Fruit fly (Drosophila melanogaster) whole organism, adult: ENCODE data around the gene Tom.

ENCODE experiments used
- CG11617 ChIP-seq: fragments of 200-800 bp; sonication (Bioruptor generic); optimal IDR thresholded peaks from 2 replicates; lab custom pipeline; 2017; ENCODE audit warnings: mild to moderate bottlenecking, missing biosample characterization, missing genetic modification reagents, missing genetic modification characterization
- CG12768 ChIP-seq: fragments of 200-800 bp; sonication (Bioruptor generic); optimal IDR thresholded peaks from 2 replicates; lab custom pipeline; 2017; ENCODE audit warnings: missing biosample characterization, missing genetic modification characterization, mild to moderate bottlenecking, moderate library complexity, missing genetic modification reagents
- CG14711 ChIP-seq: fragments of 200-800 bp; sonication (Bioruptor generic); optimal IDR thresholded peaks from 2 replicates; lab custom pipeline; 2018; ENCODE audit warnings: missing biosample characterization, mild to moderate bottlenecking, missing genetic modification characterization, moderate library complexity
- CG1620 ChIP-seq: fragments of 200-800 bp; sonication (Bioruptor generic); optimal IDR thresholded peaks from 2 replicates; lab custom pipeline; 2016; ENCODE audit warnings: missing biosample characterization, missing genetic modification characterization
- CG33017 ChIP-seq: fragments of 200-800 bp; sonication (Bioruptor generic); optimal IDR thresholded peaks from 2 replicates; lab custom pipeline; 2018; ENCODE audit warnings: missing biosample characterization, mild to moderate bottlenecking, missing genetic modification characterization, moderate library complexity
- CG5204 ChIP-seq: fragments of 200-800 bp; sonication (Bioruptor generic); optimal IDR thresholded peaks from 2 replicates; lab custom pipeline; 2016; ENCODE audit warnings: missing biosample characterization, missing genetic modification characterization
- CG7045 ChIP-seq: fragments of 200-800 bp; sonication (Bioruptor generic); optimal IDR thresholded peaks from 2 replicates; lab custom pipeline; 2017; ENCODE audit warnings: missing biosample characterization, mild to moderate bottlenecking, missing genetic modification characterization
- CG7101 ChIP-seq: fragments of 200-800 bp; sonication (Bioruptor generic); optimal IDR thresholded peaks from 2 replicates; lab custom pipeline; 2018; ENCODE audit warnings: missing biosample characterization, mild to moderate bottlenecking, missing genetic modification characterization, moderate library complexity
- Clk ChIP-seq: fragments of 200-800 bp; sonication (Bioruptor generic); optimal IDR thresholded peaks from 2 replicates; lab custom pipeline; 2017; ENCODE audit warnings: missing biosample characterization, missing genetic modification characterization
- Crg-1 ChIP-seq: fragments of 200-800 bp; sonication (Bioruptor generic); optimal IDR thresholded peaks from 2 replicates; lab custom pipeline; 2016; ENCODE audit warnings: missing biosample characterization, missing genetic modification characterization
- Hr96 ChIP-seq: fragments of 200-800 bp; sonication (Bioruptor generic); optimal IDR thresholded peaks from 2 replicates; lab custom pipeline; 2016; ENCODE audit warnings: missing biosample characterization, missing genetic modification characterization
- Mnt ChIP-seq: fragments of 200-800 bp; sonication (Bioruptor generic); optimal IDR thresholded peaks from 2 replicates; lab custom pipeline; 2016; ENCODE audit warnings: missing biosample characterization, mild to moderate bottlenecking, missing genetic modification characterization
- bab1 ChIP-seq: fragments of 200-800 bp; sonication (Bioruptor generic); optimal IDR thresholded peaks from 3 replicates; lab custom pipeline; 2019; ENCODE audit warnings: missing biosample characterization, mild to moderate bottlenecking, missing genetic modification characterization, moderate library complexity
- cic ChIP-seq: fragments of 200-800 bp; sonication (Bioruptor generic); optimal IDR thresholded peaks from 2 replicates; lab custom pipeline; 2017; ENCODE audit warnings: missing biosample characterization, mild to moderate bottlenecking, missing genetic modification characterization, moderate library complexity
- cnc ChIP-seq, 2 experiments: fragments of >200 bp; optimal IDR thresholded peaks; 2 replicates each; lab custom pipeline; 2017
- kay ChIP-seq: fragments of 200-800 bp; sonication (Bioruptor generic); peaks from one replicate; lab custom pipeline; 2016; ENCODE audit warnings: missing biosample characterization, missing genetic modification characterization, borderline replicate concordance
- ovo ChIP-seq: fragments of 200-800 bp; sonication (Bioruptor generic); optimal IDR thresholded peaks from 2 replicates; lab custom pipeline; 2016; ENCODE audit warnings: missing biosample characterization, missing genetic modification characterization
- pad ChIP-seq: fragments of 200-800 bp; sonication (Bioruptor generic); optimal IDR thresholded peaks from 3 replicates; lab custom pipeline; 2017; ENCODE audit warnings: missing biosample characterization, missing genetic modification characterization, mild to moderate bottlenecking, moderate library complexity, missing genetic modification reagents
- tj ChIP-seq: fragments of 200-800 bp; sonication (Bioruptor generic); optimal IDR thresholded peaks from 3 replicates; lab custom pipeline; 2017; ENCODE audit warnings: missing biosample characterization, mild to moderate bottlenecking, missing genetic modification characterization, moderate library complexity
- toe ChIP-seq: fragments of 200-800 bp; sonication (Bioruptor generic); optimal IDR thresholded peaks from 2 replicates; lab custom pipeline; 2016; ENCODE audit warnings: missing biosample characterization, missing genetic modification characterization

Tom gene

dm6 chr3L:14956288-14957032 is 12.7 kb upstream of the Tom start:
- TF ChIP-seq Crg-1 (GFP tag; lab: Kevin White, UChicago) (no peak), kay (GFP tag; lab: Kevin White, UChicago) (no peak), CG7101 (tag; lab: Kevin White, UChicago) (no peak), ovo (GFP tag; lab: Kevin White, UChicago) (no peak), CG11617 (GFP tag; lab: Kevin White, UChicago) (no peak), CG7045 (GFP tag; lab: Kevin White, UChicago) (no peak)

- TF ChIP-seq cic (GFP tag; lab: Kevin White, UChicago) (no peak), CG14711 (tag; lab: Kevin White, UChicago) (no peak), Crg-1 (GFP tag; lab: Kevin White, UChicago) (no peak), cnc (optimal IDR thresholded peaks at IDR 0.05; lab: Kevin White, UChicago) (no peak), CG33017 (no peak)
Measured at dm6 chr3L:14957033-14957328, 12.2 kb upstream of the Tom start.

- TF ChIP-seq bab1, result no peak
- TF ChIP-seq Mnt (GFP tag; lab: Kevin White, UChicago), result no peak
- no peak for TF ChIP-seq cnc (optimal IDR thresholded peaks at IDR 0.05; lab: Kevin White, UChicago)
- no peak for TF ChIP-seq CG1620 (GFP tag; lab: Kevin White, UChicago)
- no peak for TF ChIP-seq CG12768 (GFP tag; lab: Kevin White, UChicago)
- no peak for TF ChIP-seq kay (GFP tag; lab: Kevin White, UChicago)
- no peak for TF ChIP-seq Hr96 (GFP tag; lab: Kevin White, UChicago)
- TF ChIP-seq CG11617 (GFP tag; lab: Kevin White, UChicago), result no peak
- no peak for TF ChIP-seq CG7045 (GFP tag; lab: Kevin White, UChicago)
- no peak for TF ChIP-seq CG7101 (tag; lab: Kevin White, UChicago)
- TF ChIP-seq CG33017, result no peak
- no peak for TF ChIP-seq CG5204
- no peak for TF ChIP-seq CG14711 (tag; lab: Kevin White, UChicago)
- no peak for TF ChIP-seq toe (GFP tag; lab: Kevin White, UChicago)
- no peak for TF ChIP-seq ovo (GFP tag; lab: Kevin White, UChicago)
- TF ChIP-seq pad (GFP tag; lab: Kevin White, UChicago), result no peak
- TF ChIP-seq tj (GFP tag; lab: Kevin White, UChicago), result no peak
- TF ChIP-seq Crg-1 (GFP tag; lab: Kevin White, UChicago), result no peak
- TF ChIP-seq cic (GFP tag; lab: Kevin White, UChicago), result no peak
Measured at dm6 chr3L:14958613-14959327, 10.4 kb upstream of the Tom start.

dm6 chr3L:14960549-14960948 is 8.6 kb upstream of the Tom start:
- no peak for TF ChIP-seq toe (GFP tag; lab: Kevin White, UChicago)
- TF ChIP-seq Crg-1 (GFP tag; lab: Kevin White, UChicago), result no peak

dm6 chr3L:14961027-14961426 is 8.1 kb upstream of the Tom start:
- TF ChIP-seq pad (GFP tag; lab: Kevin White, UChicago), result no peak

dm6 chr3L:14962729-14963128 is 6.4 kb upstream of the Tom start:
- no peak for TF ChIP-seq bab1
- no peak for TF ChIP-seq CG33017
- no peak for TF ChIP-seq CG1620 (GFP tag; lab: Kevin White, UChicago)
- no peak for TF ChIP-seq CG14711 (tag; lab: Kevin White, UChicago)
- no peak for TF ChIP-seq pad (GFP tag; lab: Kevin White, UChicago)
- no peak for TF ChIP-seq Hr96 (GFP tag; lab: Kevin White, UChicago)
- no peak for TF ChIP-seq CG5204
- TF ChIP-seq CG12768 (GFP tag; lab: Kevin White, UChicago), result no peak
- no peak for TF ChIP-seq CG7101 (tag; lab: Kevin White, UChicago)
- no peak for TF ChIP-seq CG11617 (GFP tag; lab: Kevin White, UChicago)
- no peak for TF ChIP-seq tj (GFP tag; lab: Kevin White, UChicago)
- no peak for TF ChIP-seq cic (GFP tag; lab: Kevin White, UChicago)
- TF ChIP-seq Clk, result no peak
- no peak for TF ChIP-seq Mnt (GFP tag; lab: Kevin White, UChicago)

dm6 chr3L:14964862-14965261 is 4.3 kb upstream of the Tom start:
- no peak for TF ChIP-seq CG11617 (GFP tag; lab: Kevin White, UChicago)
- no peak for TF ChIP-seq tj (GFP tag; lab: Kevin White, UChicago)
- no peak for TF ChIP-seq Mnt (GFP tag; lab: Kevin White, UChicago)
- TF ChIP-seq ovo (GFP tag; lab: Kevin White, UChicago), result no peak
- TF ChIP-seq CG33017, result no peak
- no peak for TF ChIP-seq Hr96 (GFP tag; lab: Kevin White, UChicago)
- no peak for TF ChIP-seq bab1
- TF ChIP-seq cic (GFP tag; lab: Kevin White, UChicago), result no peak
- no peak for TF ChIP-seq kay (GFP tag; lab: Kevin White, UChicago)
- TF ChIP-seq Clk, result no peak
- no peak for TF ChIP-seq CG12768 (GFP tag; lab: Kevin White, UChicago)
- no peak for TF ChIP-seq cnc (optimal IDR thresholded peaks at IDR 0.05; lab: Kevin White, UChicago)
- no peak for TF ChIP-seq CG7101 (tag; lab: Kevin White, UChicago)
